Worm (Caenorhabditis elegans): ENCODE data around the gene srh-208.

DNA sequence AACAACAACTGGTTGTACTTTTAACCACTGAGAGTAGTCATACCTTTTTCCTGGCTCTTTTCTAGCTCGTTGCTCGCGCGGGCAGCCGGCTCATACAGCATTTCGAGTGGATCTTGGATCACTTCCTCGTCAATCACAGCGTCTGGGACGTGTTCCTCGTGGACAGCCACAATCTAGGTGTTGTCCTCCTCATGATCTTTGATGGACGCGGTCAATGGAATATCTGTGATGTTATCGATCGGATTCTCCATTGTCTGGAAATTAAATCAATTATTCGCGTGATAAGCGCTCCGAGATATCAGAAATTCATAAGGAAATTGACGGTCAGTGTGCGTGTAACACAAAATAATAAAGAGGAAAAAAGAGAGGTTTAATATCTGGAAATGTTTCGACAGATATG, 37.3 kb upstream of the srh-208 start, which contains the start of gene F21D9.8:
- TF ChIP-seq ama-1 (optimal IDR thresholded peaks at IDR 0.05) = no peak
- no peak for TF ChIP-seq aly-1 (tag; optimal IDR thresholded peaks at IDR 0.05)

All from whole organism, early embryonic.